Fruit fly (Drosophila melanogaster): Measurements from ENCODE around the gene spn-D.

dm6 chr3R:27212979-27213580 lies 47.6 kb downstream of the spn-D start:
- no peak for TF ChIP-seq CG8478 (optimal IDR thresholded peaks at IDR 0.05)
- TF ChIP-seq sob (GFP tag; IDR thresholded peaks at IDR 0.05): no peak
- no peak for TF ChIP-seq Mad (GFP tag; optimal IDR thresholded peaks at IDR 0.05)
- no peak for TF ChIP-seq ssp (GFP tag; IDR thresholded peaks at IDR 0.05)
- no peak for TF ChIP-seq jigr1 (GFP tag; IDR thresholded peaks at IDR 0.05)
- no peak for TF ChIP-seq psq (GFP tag; optimal IDR thresholded peaks at IDR 0.05)
- no peak for TF ChIP-seq ttk (GFP tag; IDR thresholded peaks at IDR 0.05)
- TF ChIP-seq gfzf (GFP tag; optimal IDR thresholded peaks at IDR 0.05): no peak

All from whole organism, embryonic.